Fruit fly (Drosophila melanogaster): ENCODE data around the gene CG7115.

CG7115 gene

dm6 chr2L:7851609-7852008 lies 30.7 kb downstream of the CG7115 start (continued):
- TF ChIP-seq CG14441 (GFP tag; IDR thresholded peaks at IDR 0.05) (0 out of 2 replicates have a peak, but pooled peaks have one; percentile 40), Ssrp (tag; optimal IDR thresholded peaks at IDR 0.05) (peak; percentile 38), CG17829 (tag; optimal IDR thresholded peaks at IDR 0.05) (peak; percentile 25), Stat92E (GFP tag; optimal IDR thresholded peaks at IDR 0.05) (no peak), CG14710 (tag; optimal IDR thresholded peaks at IDR 0.05) (peak; percentile 29), Hmr (GFP tag; optimal IDR thresholded peaks at IDR 0.05) (peak; percentile 52), ERR (GFP tag; optimal IDR thresholded peaks at IDR 0.05) (no peak), ranshi (GFP tag; IDR thresholded peaks at IDR 0.05) (0 out of 2 replicates have a peak, but pooled peaks have one; percentile 7), H2.0 (GFP tag; IDR thresholded peaks at IDR 0.05) (0 out of 2 replicates have a peak, but pooled peaks have one; percentile 20), tap (tag; optimal IDR thresholded peaks at IDR 0.05) (peak; percentile 26), CG3407 (GFP tag; optimal IDR thresholded peaks at IDR 0.05) (no peak), lmd (GFP tag; IDR thresholded peaks at IDR 0.05) (peak; percentile 40), btn (GFP tag; optimal IDR thresholded peaks at IDR 0.05) (no peak), CG6689 (GFP tag; IDR thresholded peaks at IDR 0.05) (peak; percentile 30; the same call in 1 of the 2 replicates), grau (tag; optimal IDR thresholded peaks at IDR 0.05) (peak; percentile 46), CG17359 (tag; optimal IDR thresholded peaks at IDR 0.05) (peak; percentile 63), CG3847 (GFP tag; IDR thresholded peaks at IDR 0.05) (no peak), CG32767 (GFP tag; IDR thresholded peaks at IDR 0.05) (no peak), HLH3B (GFP tag; IDR thresholded peaks at IDR 0.05) (peak; percentile 52), tin (GFP tag; optimal IDR thresholded peaks at IDR 0.05) (peak; percentile 7), Sox102F (GFP tag; optimal IDR thresholded peaks at IDR 0.05) (peak; percentile 55), lab (GFP tag; optimal IDR thresholded peaks at IDR 0.05) (peak; percentile 59), gt (GFP tag; IDR thresholded peaks at IDR 0.05) (no peak), slbo (GFP tag; IDR thresholded peaks at IDR 0.05) (peak; percentile 19; the same call in 1 of the 2 replicates), CG10366 (GFP tag; IDR thresholded peaks at IDR 0.05) (no peak)

- TF ChIP-seq Med (GFP tag) (peak; percentile 17), cg (GFP tag; optimal IDR thresholded peaks at IDR 0.05) (peak; percentile 6), sens-2 (GFP tag; IDR thresholded peaks at IDR 0.05) (no peak), ewg (GFP tag; optimal IDR thresholded peaks at IDR 0.05) (peak; percentile 84), Deaf1 (tag; optimal IDR thresholded peaks at IDR 0.05) (peak; percentile 95), sqz (GFP tag; optimal IDR thresholded peaks at IDR 0.05) (peak; percentile 29), abd-A (tag; optimal IDR thresholded peaks at IDR 0.05) (peak; percentile 66), Blimp-1 (GFP tag; optimal IDR thresholded peaks at IDR 0.05) (peak; percentile 59), Six4 (GFP tag; optimal IDR thresholded peaks at IDR 0.05) (no peak), Jarid2 (GFP tag; optimal IDR thresholded peaks at IDR 0.05) (peak; percentile 86), tx (GFP tag; optimal IDR thresholded peaks at IDR 0.05) (no peak), nerfin-1 (tag; optimal IDR thresholded peaks at IDR 0.05) (peak; percentile 13), Ets65A (GFP tag) (peak; percentile 53), Myb (GFP tag; optimal IDR thresholded peaks at IDR 0.05) (no peak), Lim3 (GFP tag; IDR thresholded peaks at IDR 0.05) (no peak), CG8388 (GFP tag; optimal IDR thresholded peaks at IDR 0.05) (no peak), sna (GFP tag; IDR thresholded peaks at IDR 0.05; ENCODE audit: partially characterized antibody) (no peak), ato (GFP tag; IDR thresholded peaks at IDR 0.05; ENCODE audit: partially characterized antibody) (no peak), H15 (GFP tag; IDR thresholded peaks at IDR 0.05) (no peak), CG3163 (GFP tag; optimal IDR thresholded peaks at IDR 0.05) (peak; percentile 94), Optix (GFP tag; IDR thresholded peaks at IDR 0.05) (no peak), Trl (optimal IDR thresholded peaks at IDR 0.05) (peak; percentile 31 to 69), Trl (GFP tag; optimal IDR thresholded peaks at IDR 0.05) (no peak), luna (GFP tag; optimal IDR thresholded peaks at IDR 0.05) (no peak)
Measured at dm6 chr2L:7855108-7855507, 34.2 kb downstream of the CG7115 start, which contains the start of gene CG14535. TSS of gene CG14535 (minus strand) at chr2L:7855475.
